Worm (Caenorhabditis elegans): ENCODE measurements around the gene tbc-8.

tbc-8 gene

ce11 chrIII:10364656-10365055 is at the start of gene tbc-8:
Gene tbc-8, plus strand, starts transcription at chrIII:10364956.
- no peak for TF ChIP-seq unc-86 (tag; optimal IDR thresholded peaks at IDR 0.05)
- no peak for TF ChIP-seq nhr-76 (tag; optimal IDR thresholded peaks at IDR 0.05)
- TF ChIP-seq mab-9 (GFP tag; IDR thresholded peaks at IDR 0.05) = no peak
- TF ChIP-seq pqm-1 (tag; optimal IDR thresholded peaks at IDR 0.05) = no peak
- no peak for TF ChIP-seq aha-1 (tag; optimal IDR thresholded peaks at IDR 0.05)
- no peak for TF ChIP-seq hlh-4 (tag; optimal IDR thresholded peaks at IDR 0.05)

DNA sequence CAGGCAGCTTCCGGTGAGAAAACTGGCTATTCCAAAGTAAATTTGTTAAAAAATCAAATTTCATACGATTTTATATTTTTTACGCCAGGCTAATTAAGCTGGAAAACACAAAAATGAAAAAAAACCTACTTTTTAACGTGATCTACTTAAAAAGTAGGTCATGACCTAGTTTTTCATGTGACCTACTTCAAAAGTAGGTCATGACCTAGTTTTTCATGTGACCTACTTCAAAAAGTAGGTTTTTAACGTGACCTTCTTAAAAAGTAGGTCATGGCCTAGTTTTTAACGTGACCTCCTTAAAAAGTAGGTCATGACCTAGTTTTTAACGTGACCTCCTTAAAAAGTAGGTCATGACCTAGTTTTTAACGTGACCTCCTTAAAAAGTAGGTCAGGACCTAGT is 48.1 kb upstream of the tbc-8 start:
- peak; percentile 93 for TF ChIP-seq nhr-85 (tag)

- TF ChIP-seq xbp-1 (tag; optimal IDR thresholded peaks at IDR 0.05) = no peak
- no peak for TF ChIP-seq F16B12.6 (tag; optimal IDR thresholded peaks at IDR 0.05)
- no peak for TF ChIP-seq nhr-237 (tag; optimal IDR thresholded peaks at IDR 0.05)
These were observed 46.6 kb upstream of the tbc-8 start, which contains the start of the genes unc-50 and ostf-4 for ce11 chrIII:10318062-10318609. Gene unc-50, minus strand, starts transcription at chrIII:10318162. Gene ostf-4, minus strand, starts transcription at chrIII:10318559.

DNA sequence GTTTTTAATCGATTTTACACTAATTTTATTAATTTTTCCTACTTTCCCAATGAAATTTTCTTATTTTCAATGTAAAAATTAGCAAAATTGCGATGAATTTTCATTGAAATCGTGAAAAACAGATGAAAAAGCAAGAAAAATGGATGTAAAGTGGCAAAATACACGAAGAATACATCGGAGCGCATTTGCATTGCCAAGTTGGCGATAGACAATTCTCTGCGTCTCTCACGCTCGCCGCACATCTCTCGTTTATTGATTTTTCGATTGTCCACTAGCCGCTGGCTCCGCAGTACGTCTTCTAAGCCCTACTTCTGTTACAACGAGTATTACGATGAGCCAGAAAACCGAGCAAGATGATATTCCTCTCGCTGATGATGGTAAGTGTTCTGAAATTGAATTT is 46.0 kb upstream of the tbc-8 start, which contains the start of gene unc-69:
Gene unc-69 (plus strand): TSS at position 185 of the 400 bp plus-strand sequence.
- TF ChIP-seq lin-15B (tag; optimal IDR thresholded peaks at IDR 0.05) = peak; percentile 63
- peak; percentile 78 for TF ChIP-seq nhr-85 (tag)
- TF ChIP-seq nhr-11 (tag; optimal IDR thresholded peaks at IDR 0.05) = no peak
- TF ChIP-seq fkh-8 (tag; optimal IDR thresholded peaks at IDR 0.05) = peak; percentile 12
- TF ChIP-seq F16B12.6 (tag; optimal IDR thresholded peaks at IDR 0.05) = peak; percentile 52
- TF ChIP-seq nhr-237 (tag; optimal IDR thresholded peaks at IDR 0.05) = no peak
- peak; percentile 0 for TF ChIP-seq lin-39 (tag; optimal IDR thresholded peaks at IDR 0.05)
- TF ChIP-seq mef-2 (tag; optimal IDR thresholded peaks at IDR 0.05) = no peak
- peak; percentile 47 to 68 (median 64) for TF ChIP-seq dpl-1 (GFP tag; optimal IDR thresholded peaks at IDR 0.05)
- no peak for TF ChIP-seq ceh-90 (tag; optimal IDR thresholded peaks at IDR 0.05)
- no peak for TF ChIP-seq zag-1 (tag; optimal IDR thresholded peaks at IDR 0.05)
- peak; percentile 33 for TF ChIP-seq egl-13 (tag; optimal IDR thresholded peaks at IDR 0.05)
- no peak for TF ChIP-seq ceh-63 (GFP tag; optimal IDR thresholded peaks at IDR 0.05)
- TF ChIP-seq efl-3 (GFP tag; optimal IDR thresholded peaks at IDR 0.05) = no peak
- peak; percentile 72 for TF ChIP-seq lin-14 (GFP tag; optimal IDR thresholded peaks at IDR 0.05)
- no peak for TF ChIP-seq C34B4.2 (tag; optimal IDR thresholded peaks at IDR 0.05)
- peak; percentile 77 to 78 for TF ChIP-seq efl-1 (optimal IDR thresholded peaks at IDR 0.05)
- peak; percentile 67 to 96 for TF ChIP-seq efl-1 (GFP tag; optimal IDR thresholded peaks at IDR 0.05 in 1 of 2)
- peak in 1 of 2 experiments; percentile 3 for TF ChIP-seq ztf-11 (tag; optimal IDR thresholded peaks at IDR 0.05)
- TF ChIP-seq hlh-17 (GFP tag; optimal IDR thresholded peaks at IDR 0.05; ENCODE audit: borderline replicate concordance) = no peak
- TF ChIP-seq nhr-71 (tag; optimal IDR thresholded peaks at IDR 0.05) = peak; percentile 70
- peak; percentile 39 for TF ChIP-seq jun-1 (tag; optimal IDR thresholded peaks at IDR 0.05)
- TF ChIP-seq mep-1 (tag; optimal IDR thresholded peaks at IDR 0.05) = peak; percentile 69
- no peak for TF ChIP-seq nhr-76 (tag; optimal IDR thresholded peaks at IDR 0.05)
- TF ChIP-seq irx-1 (tag; optimal IDR thresholded peaks at IDR 0.05) = peak; percentile 6
- no peak for TF ChIP-seq aha-1 (tag; optimal IDR thresholded peaks at IDR 0.05)
- peak; percentile 74 to 78 for TF ChIP-seq lin-35 (GFP tag; optimal IDR thresholded peaks at IDR 0.05)
- TF ChIP-seq snpc-4 (tag; optimal IDR thresholded peaks at IDR 0.05) = peak; percentile 31
- TF ChIP-seq sup-37 (GFP tag; optimal IDR thresholded peaks at IDR 0.05) = no peak
- peak; percentile 85 for TF ChIP-seq xbp-1 (tag; optimal IDR thresholded peaks at IDR 0.05)
- peak; percentile 48 for TF ChIP-seq nhr-19 (GFP tag; conservative IDR thresholded peaks at IDR 0.05)
- TF ChIP-seq Y116A8C.19 (tag; optimal IDR thresholded peaks at IDR 0.05; ENCODE audit: borderline replicate concordance) = no peak
- TF ChIP-seq swsn-7 (tag; optimal IDR thresholded peaks at IDR 0.05) = peak; percentile 63
- TF ChIP-seq C04F5.9 (tag; optimal IDR thresholded peaks at IDR 0.05) = no peak
- peak; percentile 11 to 79 (median 43) for TF ChIP-seq ceh-82 (tag; optimal IDR thresholded peaks at IDR 0.05)
- peak; percentile 65 for TF ChIP-seq tbx-2 (tag; optimal IDR thresholded peaks at IDR 0.05)
- peak; percentile 48 for TF ChIP-seq dsc-1 (tag; optimal IDR thresholded peaks at IDR 0.05)
- no peak for TF ChIP-seq ama-1 (optimal IDR thresholded peaks at IDR 0.05)
- no peak for TF ChIP-seq grh-1 (GFP tag; IDR thresholded peaks at IDR 0.05)
- no peak for TF ChIP-seq unc-62 (GFP tag; optimal IDR thresholded peaks at IDR 0.05)
- no peak for TF ChIP-seq pag-3 (tag; optimal IDR thresholded peaks at IDR 0.05; ENCODE audit: borderline replicate concordance, insufficient read depth)
- no peak for TF ChIP-seq nhr-12 (tag; optimal IDR thresholded peaks at IDR 0.05)

Measured in whole organism, L1 larva.